Worm (Caenorhabditis elegans) whole organism, young adult: ENCODE measurements around the gene npp-5.
A peak's percentile ranks its signal among the peaks of the same experiment; 100 is the strongest.

Experiments used
- B0019.2 ChIP-seq: fragments of 200-800 bp; sonication (Bioruptor generic); conservative IDR thresholded peaks from 2 replicates; pipeline ENCODE4 v1.3.6; 2022; ENCODE audit warnings: missing genetic modification reagents, missing genetic modification characterization, missing compliant biosample characterization
- B0336.3 ChIP-seq: fragments of 200-800 bp; sonication (Bioruptor generic); IDR thresholded peaks from 2 replicates; pipeline ENCODE4 v1.3.6; 2022; ENCODE audit warnings: missing genetic modification characterization, missing compliant biosample characterization
- D2030.7 ChIP-seq: fragments of 200-800 bp; sonication (Bioruptor generic); IDR thresholded peaks from 2 replicates; pipeline ENCODE4 v1.3.6; 2022; ENCODE audit warnings: missing genetic modification reagents, missing genetic modification characterization, missing compliant biosample characterization
- F23B12.7 ChIP-seq: sonication (generic microtip); optimal IDR thresholded peaks from 2 replicates; lab custom pipeline; 2017; ENCODE audit warnings: missing genetic modification characterization, mild to moderate bottlenecking, missing compliant biosample characterization, antibody characterized with exemption, moderate library complexity; ENCODE audit not compliant: insufficient read depth
- Y67H2A.10 ChIP-seq: fragments of 200-800 bp; sonication (Bioruptor generic); conservative IDR thresholded peaks from 2 replicates; pipeline ENCODE4 v1.3.6; 2022; ENCODE audit warnings: missing genetic modification reagents, missing genetic modification characterization, missing compliant biosample characterization
- Y79H2A.3 ChIP-seq: fragments of 200-800 bp; sonication (Bioruptor generic); conservative IDR thresholded peaks from 2 replicates; pipeline ENCODE4 v1.3.6; 2022; ENCODE audit warnings: missing genetic modification reagents, missing genetic modification characterization, missing compliant biosample characterization
- Y95B8A.8 ChIP-seq: fragments of 200-800 bp; sonication (Bioruptor generic); IDR thresholded peaks from 2 replicates; pipeline ENCODE4 v1.3.6; 2022; ENCODE audit warnings: missing genetic modification reagents, missing genetic modification characterization, missing compliant biosample characterization
- aptf-2 ChIP-seq: fragments of 200-800 bp; sonication (Bioruptor generic); conservative IDR thresholded peaks from 2 replicates; pipeline ENCODE4 v1.3.6; 2022; ENCODE audit warnings: missing genetic modification reagents, missing genetic modification characterization, missing compliant biosample characterization
- athp-1 ChIP-seq: sonication (generic microtip); optimal IDR thresholded peaks from 2 replicates; lab custom pipeline; 2017; ENCODE audit warnings: mild to moderate bottlenecking, missing genetic modification characterization, missing compliant biosample characterization
- attf-6 ChIP-seq: fragments of 200-800 bp; sonication (Bioruptor generic); IDR thresholded peaks from 2 replicates; pipeline ENCODE4 v1.3.6; 2022; ENCODE audit warnings: missing genetic modification reagents, missing genetic modification characterization, missing compliant biosample characterization
- bed-1 ChIP-seq: fragments of 200-800 bp; sonication (Bioruptor generic); IDR thresholded peaks from 2 replicates; pipeline ENCODE4 v1.3.6; 2022; ENCODE audit warnings: missing genetic modification reagents, missing genetic modification characterization, missing compliant biosample characterization
- ceh-100 ChIP-seq: fragments of 200-800 bp; sonication (Bioruptor generic); IDR thresholded peaks from 2 replicates; pipeline ENCODE4 v1.3.6; 2022; ENCODE audit warnings: missing genetic modification reagents, missing genetic modification characterization, missing compliant biosample characterization
- ceh-40 ChIP-seq: fragments of 200-800 bp; sonication (Bioruptor generic); IDR thresholded peaks from 2 replicates; pipeline ENCODE4 v1.3.6; 2022; ENCODE audit warnings: missing genetic modification characterization, missing compliant biosample characterization
- ceh-91 ChIP-seq: fragments of 200-800 bp; sonication (Bioruptor generic); IDR thresholded peaks from 2 replicates; pipeline ENCODE4 v1.3.6; 2022; ENCODE audit warnings: missing genetic modification reagents, missing genetic modification characterization, missing compliant biosample characterization
- dox-1 ChIP-seq: fragments of 200-800 bp; sonication (Bioruptor generic); IDR thresholded peaks from 2 replicates; pipeline ENCODE4 v1.3.6; 2022; ENCODE audit warnings: missing genetic modification reagents, missing genetic modification characterization, missing compliant biosample characterization
- dpl-1 ChIP-seq: fragments of 150-350 bp; optimal IDR thresholded peaks from 2 replicates; lab custom pipeline; 2014; ENCODE audit warnings: missing biosample characterization, missing genetic modification reagents, missing genetic modification characterization
- efl-1 ChIP-seq: fragments of 150-350 bp; optimal IDR thresholded peaks from 2 replicates; lab custom pipeline; 2014; ENCODE audit warnings: missing biosample characterization, missing genetic modification reagents, missing genetic modification characterization
- egl-18 ChIP-seq: fragments of 200-800 bp; sonication (Bioruptor generic); IDR thresholded peaks from 2 replicates; pipeline ENCODE4 v1.3.6; 2022; ENCODE audit warnings: missing genetic modification reagents, missing genetic modification characterization, missing compliant biosample characterization
- egl-44 ChIP-seq: fragments of 200-800 bp; sonication (Bioruptor generic); IDR thresholded peaks from 2 replicates; pipeline ENCODE4 v1.3.6; 2022; ENCODE audit warnings: missing genetic modification reagents, missing genetic modification characterization, missing compliant biosample characterization
- ekl-4 ChIP-seq: fragments of 200-800 bp; sonication (Bioruptor generic); IDR thresholded peaks from 2 replicates; pipeline ENCODE4 v1.3.6; 2022; ENCODE audit warnings: missing genetic modification reagents, missing genetic modification characterization, missing compliant biosample characterization
- him-1 ChIP-seq: sonication (generic microtip); optimal IDR thresholded peaks from 2 replicates; lab custom pipeline; 2016; ENCODE audit warnings: missing genotype, missing genetic modification reagents, missing genetic modification characterization, missing compliant biosample characterization
- hmg-1.2 ChIP-seq: fragments of 200-800 bp; sonication (Bioruptor generic); IDR thresholded peaks from 2 replicates; pipeline ENCODE4 v1.3.6; 2022; ENCODE audit warnings: missing genetic modification reagents, missing genetic modification characterization, missing compliant biosample characterization
- hsf-1 ChIP-seq: fragments of 200-800 bp; sonication (Bioruptor generic); IDR thresholded peaks from 2 replicates; pipeline ENCODE4 v1.3.6; 2022; ENCODE audit warnings: missing genetic modification reagents, missing genetic modification characterization, missing compliant biosample characterization
- lin-35 ChIP-seq, 3 experiments: fragments of 150-350 bp in 2 of 3; sonication (generic microtip) in 1 of 3; optimal IDR thresholded peaks; 2 replicates each; lab custom pipeline; 2014 to 2018; ENCODE audit warnings: missing biosample characterization in 3 of 3, missing genetic modification characterization in 3 of 3, missing genetic modification reagents in 3 of 3
- lin-54 ChIP-seq: fragments of 200-800 bp; sonication (Bioruptor generic); optimal IDR thresholded peaks from 2 replicates; lab custom pipeline; 2018; ENCODE audit warnings: mild to moderate bottlenecking, missing genetic modification characterization, missing compliant biosample characterization
- lir-1 ChIP-seq: fragments of 200-800 bp; sonication (Bioruptor generic); conservative IDR thresholded peaks from 2 replicates; pipeline ENCODE4 v1.3.6; 2022; ENCODE audit warnings: missing genetic modification reagents, missing genetic modification characterization, missing compliant biosample characterization
- lsl-1 ChIP-seq: fragments of 200-800 bp; sonication (Bioruptor generic); optimal IDR thresholded peaks from 2 replicates; lab custom pipeline; 2018; ENCODE audit warnings: mild to moderate bottlenecking, missing genetic modification characterization, moderate library complexity, missing compliant biosample characterization
- madf-3 ChIP-seq: fragments of 200-800 bp; sonication (Bioruptor generic); IDR thresholded peaks from 2 replicates; pipeline ENCODE4 v1.3.6; 2022; ENCODE audit warnings: missing genetic modification reagents, missing genetic modification characterization, missing compliant biosample characterization
- madf-6 ChIP-seq: fragments of 200-800 bp; sonication (Bioruptor generic); IDR thresholded peaks from 2 replicates; pipeline ENCODE4 v1.3.6; 2022; ENCODE audit warnings: missing genetic modification reagents, missing genetic modification characterization, missing compliant biosample characterization
- madf-8 ChIP-seq: fragments of 200-800 bp; sonication (Bioruptor generic); conservative IDR thresholded peaks from 2 replicates; pipeline ENCODE4 v1.3.6; 2022; ENCODE audit warnings: missing genetic modification reagents, missing genetic modification characterization, missing compliant biosample characterization
- mcd-1 ChIP-seq: fragments of 200-800 bp; sonication (Bioruptor generic); IDR thresholded peaks from 2 replicates; pipeline ENCODE4 v1.3.6; 2022; ENCODE audit warnings: missing genetic modification reagents, missing genetic modification characterization, missing compliant biosample characterization
- mxl-1 ChIP-seq: sonication (generic microtip); optimal IDR thresholded peaks from 2 replicates; lab custom pipeline; 2016; ENCODE audit warnings: missing genetic modification characterization, missing compliant biosample characterization
- nhr-179 ChIP-seq: sonication (generic microtip); optimal IDR thresholded peaks from 2 replicates; lab custom pipeline; 2016; ENCODE audit warnings: mild to moderate bottlenecking, missing genetic modification characterization, missing compliant biosample characterization
- pbrm-1 ChIP-seq: fragments of 200-800 bp; sonication (Bioruptor generic); IDR thresholded peaks from 2 replicates; pipeline ENCODE4 v1.3.6; 2022; ENCODE audit warnings: missing genetic modification reagents, missing genetic modification characterization, missing compliant biosample characterization
- rcor-1 ChIP-seq: fragments of 200-800 bp; sonication (Bioruptor generic); IDR thresholded peaks from 2 replicates; pipeline ENCODE4 v1.3.6; 2022; ENCODE audit warnings: missing genetic modification reagents, missing genetic modification characterization, missing compliant biosample characterization
- snpc-1.3 ChIP-seq: sonication (generic microtip); optimal IDR thresholded peaks from 2 replicates; lab custom pipeline; 2017; ENCODE audit warnings: missing genetic modification characterization, mild to moderate bottlenecking, missing compliant biosample characterization, antibody characterized with exemption, moderate library complexity, missing genotype, missing genetic modification reagents; ENCODE audit not compliant: insufficient read depth
- snpc-3.4 ChIP-seq: sonication (generic microtip); optimal IDR thresholded peaks from 2 replicates; lab custom pipeline; 2017; ENCODE audit warnings: missing genetic modification characterization, mild to moderate bottlenecking, missing compliant biosample characterization, antibody characterized with exemption, moderate library complexity, missing genotype, missing genetic modification reagents
- snpc-4 ChIP-seq, 5 experiments: fragments of 150-350 bp in 1 of 5; sonication (generic microtip) in 4 of 5; optimal IDR thresholded peaks; 2 replicates each; lab custom pipeline; 2014 to 2018; ENCODE audit warnings: missing genetic modification characterization in 5 of 5, missing biosample characterization in 3 of 5, antibody characterized with exemption in 2 of 5, mild to moderate bottlenecking in 2 of 5, missing compliant biosample characterization in 2 of 5, missing genotype in 2 of 5, moderate library complexity in 2 of 5, missing genetic modification reagents in 1 of 5
- somi-1 ChIP-seq: fragments of 200-800 bp; sonication (Bioruptor generic); optimal IDR thresholded peaks from 2 replicates; lab custom pipeline; 2018; ENCODE audit warnings: mild to moderate bottlenecking, missing genetic modification characterization, missing compliant biosample characterization
- tbp1 ChIP-seq: fragments of 200-800 bp; sonication (Bioruptor generic); optimal IDR thresholded peaks from 2 replicates; lab custom pipeline; 2018; ENCODE audit warnings: mild to moderate bottlenecking, missing genetic modification characterization, missing compliant biosample characterization
- tlf-1 ChIP-seq: fragments of 200-800 bp; sonication (Bioruptor generic); optimal IDR thresholded peaks from 2 replicates; lab custom pipeline; 2018; ENCODE audit warnings: mild to moderate bottlenecking, missing genetic modification characterization, missing compliant biosample characterization
- unc-130 ChIP-seq: sonication (generic microtip); optimal IDR thresholded peaks from 2 replicates; lab custom pipeline; 2016; ENCODE audit warnings: missing genetic modification reagents, missing genetic modification characterization, missing compliant biosample characterization
- unc-62 ChIP-seq: fragments of 150-350 bp; optimal IDR thresholded peaks from 2 replicates; lab custom pipeline; 2014; ENCODE audit warnings: missing biosample characterization, missing genetic modification reagents, missing genetic modification characterization
- xnd-1 ChIP-seq: sonication (generic microtip); optimal IDR thresholded peaks from 2 replicates; lab custom pipeline; 2016; ENCODE audit warnings: missing genotype, missing genetic modification reagents, missing genetic modification characterization, missing compliant biosample characterization
- ztf-18 ChIP-seq: sonication (generic microtip); optimal IDR thresholded peaks from 2 replicates; lab custom pipeline; 2016; ENCODE audit warnings: missing genotype, mild to moderate bottlenecking, missing genetic modification characterization, missing compliant biosample characterization
- ztf-25 ChIP-seq: fragments of 200-800 bp; sonication (Bioruptor generic); IDR thresholded peaks from 2 replicates; pipeline ENCODE4 v1.3.6; 2022; ENCODE audit warnings: missing genetic modification reagents, missing genetic modification characterization, missing compliant biosample characterization
- ztf-28 ChIP-seq: fragments of 200-800 bp; sonication (Bioruptor generic); IDR thresholded peaks from 2 replicates; pipeline ENCODE4 v1.3.6; 2022; ENCODE audit warnings: missing genetic modification reagents, missing genetic modification characterization, missing compliant biosample characterization

The npp-5 gene

DNA sequence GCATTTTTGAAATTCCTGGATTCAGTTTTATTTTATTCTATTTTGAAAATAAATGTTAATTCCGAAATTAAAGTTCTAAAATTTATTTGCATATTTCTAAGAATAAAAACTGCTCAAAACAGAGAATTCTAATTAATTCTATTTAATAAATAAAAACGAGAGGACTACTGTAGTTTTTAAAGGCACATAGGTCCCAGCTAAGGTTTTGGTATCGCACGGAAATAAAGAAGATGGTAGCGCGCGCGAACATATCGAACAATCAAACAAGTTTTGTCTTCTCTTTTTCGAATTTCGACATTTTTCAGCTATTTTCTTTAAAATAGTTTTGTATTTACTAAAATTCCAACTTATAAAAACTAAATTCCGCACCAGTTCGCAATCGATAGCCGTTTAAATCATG lies 21.7 kb downstream of the npp-5 start:
- TF ChIP-seq ceh-40 (no peak), athp-1 (peak; percentile 13), mcd-1 (GFP tag; lab: Robert Waterston, UW) (peak; percentile 46; the same call in 1 of the 2 replicates), bed-1 (GFP tag; lab: Robert Waterston, UW) (no peak), F23B12.7 (tag; lab: Kevin White, UChicago) (no peak), lir-1 (GFP tag; lab: Robert Waterston, UW) (0 out of 2 replicates have a peak, but pooled peaks have one; percentile 25), ekl-4 (GFP tag; lab: Robert Waterston, UW) (peak; percentile 75), ztf-25 (GFP tag; lab: Robert Waterston, UW) (no peak), dox-1 (GFP tag; lab: Robert Waterston, UW) (peak; percentile 81), ztf-28 (GFP tag; lab: Robert Waterston, UW) (no peak), hsf-1 (GFP tag; lab: Robert Waterston, UW) (peak; percentile 88), madf-3 (GFP tag; lab: Robert Waterston, UW) (peak; percentile 91), lin-54 (GFP tag; lab: Kevin White, UChicago) (peak; percentile 80), hmg-1.2 (GFP tag; lab: Robert Waterston, UW) (peak; percentile 45; the same call in 1 of the 2 replicates), mxl-1 (tag; lab: Kevin White, UChicago) (no peak), madf-6 (GFP tag; lab: Robert Waterston, UW) (peak; percentile 99), egl-44 (no peak), snpc-4 (GFP tag; optimal IDR thresholded peaks at IDR 0.05; lab: Kevin White, UChicago) (no peak), snpc-4 (tag; optimal IDR thresholded peaks at IDR 0.05; lab: Kevin White, UChicago) (peak in 2 of 4 experiments; percentile 2 to 44), xnd-1 (tag; lab: Kevin White, UChicago) (peak; percentile 93), tbp1 (GFP tag; lab: Kevin White, UChicago) (peak; percentile 60), him-1 (tag; lab: Kevin White, UChicago) (peak; percentile 37), snpc-1.3 (peak; percentile 47), Y79H2A.3 (GFP tag; lab: Robert Waterston, UW) (0 out of 2 replicates have a peak, but pooled peaks have one; percentile 73), attf-6 (GFP tag; lab: Robert Waterston, UW) (0 out of 2 replicates have a peak, but pooled peaks have one; percentile 48), ztf-18 (peak; percentile 33), ceh-91 (peak; percentile 95), B0019.2 (GFP tag; lab: Robert Waterston, UW) (peak; percentile 83), nhr-179 (tag; lab: Kevin White, UChicago) (no peak), lsl-1 (GFP tag; lab: Kevin White, UChicago) (peak; percentile 99), Y67H2A.10 (GFP tag; lab: Robert Waterston, UW) (no peak), pbrm-1 (0 out of 2 replicates have a peak, but pooled peaks have one; percentile 21), Y95B8A.8 (GFP tag; lab: Robert Waterston, UW) (peak; percentile 89; the same call in 1 of the 2 replicates), egl-18 (no peak), efl-1 (GFP tag; lab: Kevin White, UChicago) (peak; percentile 97), snpc-3.4 (peak; percentile 47), somi-1 (GFP tag; lab: Kevin White, UChicago) (no peak), dpl-1 (GFP tag; lab: Kevin White, UChicago) (peak; percentile 89), rcor-1 (GFP tag; lab: Robert Waterston, UW) (peak; percentile 73), aptf-2 (GFP tag; lab: Robert Waterston, UW) (no peak), D2030.7 (peak; percentile 94), B0336.3 (GFP tag; lab: Robert Waterston, UW) (0 out of 2 replicates have a peak, but pooled peaks have one; percentile 55), unc-130 (peak; percentile 58), unc-62 (GFP tag; lab: Kevin White, UChicago) (no peak), tlf-1 (GFP tag; lab: Kevin White, UChicago) (peak; percentile 71), ceh-100 (GFP tag; lab: Robert Waterston, UW) (peak; percentile 18; the same call in 1 of the 2 replicates), madf-8 (peak; percentile 96), lin-35 (GFP tag; optimal IDR thresholded peaks at IDR 0.05; lab: Kevin White, UChicago) (peak in 1 of 3 experiments; percentile 77)
